Fruit fly (Drosophila melanogaster): ENCODE data around the gene CG9626.

DNA sequence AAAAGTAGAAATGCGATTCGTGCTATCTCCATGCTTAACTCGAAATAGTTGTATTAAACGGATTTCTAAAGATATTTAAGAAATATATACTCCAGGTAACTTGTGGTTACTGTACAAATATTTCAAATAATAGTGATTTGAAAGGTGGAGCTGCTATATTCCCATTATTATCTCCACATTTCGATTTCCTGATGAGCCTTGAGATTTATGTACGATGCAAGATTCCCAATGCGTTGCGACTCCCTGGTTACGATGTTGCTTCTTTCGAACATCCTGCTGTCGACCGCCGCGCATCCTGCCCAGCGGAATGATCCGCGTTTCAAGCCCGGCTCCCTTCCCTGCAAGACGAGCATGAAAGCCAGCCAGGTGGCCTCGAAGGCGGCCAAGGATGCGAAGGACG lies 11.3 kb upstream of the CG9626 start, which contains the start of the genes CG11694 and CG11698:
- TF ChIP-seq CG33017 (tag; optimal IDR thresholded peaks at IDR 0.05) (no peak), CG12768 (GFP tag; optimal IDR thresholded peaks at IDR 0.05) (no peak), tj (GFP tag; optimal IDR thresholded peaks at IDR 0.05) (no peak), CG1620 (GFP tag; optimal IDR thresholded peaks at IDR 0.05) (no peak), CG7045 (GFP tag; optimal IDR thresholded peaks at IDR 0.05) (no peak), pad (GFP tag; optimal IDR thresholded peaks at IDR 0.05) (no peak), ovo (GFP tag; optimal IDR thresholded peaks at IDR 0.05) (no peak), Crg-1 (GFP tag; optimal IDR thresholded peaks at IDR 0.05) (no peak), Hr96 (GFP tag; optimal IDR thresholded peaks at IDR 0.05) (no peak), cic (GFP tag; optimal IDR thresholded peaks at IDR 0.05) (no peak)

All from whole organism, adult.